Worm (Caenorhabditis elegans) whole organism, L2 larva: ENCODE results near the gene F53E2.2.

Source experiments
- ZK546.5 ChIP-seq: sonication (generic microtip); optimal IDR thresholded peaks from 2 replicates; lab custom pipeline; 2017; ENCODE audit warnings: missing biosample characterization, missing genetic modification characterization
- alr-1 ChIP-seq: fragments of 150-350 bp; optimal IDR thresholded peaks from 2 replicates; lab custom pipeline; 2014; ENCODE audit warnings: missing biosample characterization, missing genetic modification characterization
- ama-1 ChIP-seq: fragments of 150-350 bp; optimal IDR thresholded peaks from 2 replicates; lab custom pipeline; 2018; ENCODE audit warnings: inconsistent platforms
- blmp-1 ChIP-seq: sonication (generic microtip); optimal IDR thresholded peaks from 2 replicates; lab custom pipeline; 2017; ENCODE audit warnings: missing genetic modification characterization, mild to moderate bottlenecking, missing compliant biosample characterization, antibody characterized with exemption, moderate library complexity; ENCODE audit not compliant: insufficient read depth
- ceh-82 ChIP-seq: fragments of 150-350 bp; optimal IDR thresholded peaks from 2 replicates; lab custom pipeline; 2014; ENCODE audit warnings: missing biosample characterization, missing genetic modification characterization
- lsy-2 ChIP-seq, 2 experiments: fragments of 150-350 bp in 1 of 2; sonication (generic microtip) in 1 of 2; optimal IDR thresholded peaks; 2 replicates each; lab custom pipeline; 2014 to 2017; ENCODE audit warnings: missing biosample characterization in 2 of 2, missing genetic modification characterization in 2 of 2
- mdl-1 ChIP-seq, 2 experiments: fragments of 150-350 bp in 1 of 2; sonication (generic microtip) in 1 of 2; optimal IDR thresholded peaks; 2 replicates each; lab custom pipeline; 2017; ENCODE audit warnings: missing biosample characterization in 2 of 2, missing genetic modification characterization in 2 of 2
- nhr-10 ChIP-seq: sonication (generic microtip); optimal IDR thresholded peaks from 2 replicates; lab custom pipeline; 2017; ENCODE audit warnings: missing biosample characterization, missing genetic modification characterization
- nhr-12 ChIP-seq: fragments of 150-350 bp; optimal IDR thresholded peaks from 2 replicates; lab custom pipeline; 2014; ENCODE audit warnings: missing biosample characterization, missing genetic modification characterization
- nhr-129 ChIP-seq: fragments of 150-350 bp; optimal IDR thresholded peaks from 2 replicates; lab custom pipeline; 2014; ENCODE audit warnings: missing biosample characterization, missing genetic modification characterization
- nhr-25 ChIP-seq: fragments of 150-350 bp; sonication (generic microtip); optimal IDR thresholded peaks from 3 replicates; lab custom pipeline; 2014; ENCODE audit warnings: missing biosample characterization, missing genetic modification characterization
- sma-9 ChIP-seq, 2 experiments: fragments of 150-350 bp in 1 of 2; sonication (generic microtip) in 1 of 2; optimal IDR thresholded peaks; 2 replicates each; lab custom pipeline; 2014 to 2016; ENCODE audit warnings: missing genetic modification characterization in 2 of 2, mild to moderate bottlenecking in 1 of 2, missing biosample characterization in 1 of 2, missing compliant biosample characterization in 1 of 2, missing genetic modification reagents in 1 of 2, moderate library complexity in 1 of 2
- unc-62 ChIP-seq: fragments of 150-350 bp; optimal IDR thresholded peaks from 2 replicates; lab custom pipeline; 2014; ENCODE audit warnings: missing biosample characterization, missing genetic modification reagents, missing genetic modification characterization
- ztf-4 ChIP-seq: fragments of 150-350 bp; optimal IDR thresholded peaks from 2 replicates; lab custom pipeline; 2014; ENCODE audit warnings: missing biosample characterization, missing genetic modification characterization

ce11 chrV:1467444-1467843 lies 7.4 kb upstream of the F53E2.2 start, which contains the start of gene gid-8:
- TF ChIP-seq ztf-4: no peak
- no peak for TF ChIP-seq lsy-2 (tag; optimal IDR thresholded peaks at IDR 0.05; lab: Kevin White, UChicago)
- TF ChIP-seq unc-62 (GFP tag; lab: Kevin White, UChicago): no peak
- no peak for TF ChIP-seq blmp-1 (tag; lab: Kevin White, UChicago)
- no peak for TF ChIP-seq ZK546.5 (tag; lab: Kevin White, UChicago)
- no peak for TF ChIP-seq ceh-82 (tag; lab: Kevin White, UChicago)
- TF ChIP-seq nhr-25 (tag; lab: Kevin White, UChicago): no peak
- no peak for TF ChIP-seq mdl-1 (tag; optimal IDR thresholded peaks at IDR 0.05; lab: Kevin White, UChicago)
- no peak for TF ChIP-seq nhr-10 (tag; lab: Kevin White, UChicago)
- no peak for TF ChIP-seq nhr-129 (tag; lab: Kevin White, UChicago)
- no peak for TF ChIP-seq ama-1 (lab: Kevin White, UChicago)
- no peak for TF ChIP-seq sma-9 (GFP tag; optimal IDR thresholded peaks at IDR 0.05; lab: Kevin White, UChicago)
- TF ChIP-seq sma-9 (tag; optimal IDR thresholded peaks at IDR 0.05; lab: Kevin White, UChicago): no peak
- no peak for TF ChIP-seq alr-1 (tag; lab: Kevin White, UChicago)
- TF ChIP-seq nhr-12 (tag; lab: Kevin White, UChicago): no peak
